Worm (Caenorhabditis elegans): ENCODE measurements around the gene M163.8.

The M163.8 gene

ce11 chrX:14503800-14504550 is 19.0 kb downstream of the M163.8 start, which contains the start of gene M163.1:
Gene M163.1 (minus strand): TSS chrX:14503824.
- TF ChIP-seq sma-9 (GFP tag; optimal IDR thresholded peaks at IDR 0.05) (peak; percentile 6), sma-9 (tag; optimal IDR thresholded peaks at IDR 0.05) (no peak), lsy-2 (tag; optimal IDR thresholded peaks at IDR 0.05) (no peak), F13H6.1 (tag; optimal IDR thresholded peaks at IDR 0.05) (peak; percentile 27), elt-1 (tag; optimal IDR thresholded peaks at IDR 0.05) (no peak), ceh-16 (tag; optimal IDR thresholded peaks at IDR 0.05) (peak; percentile 71), mbf-1 (tag; optimal IDR thresholded peaks at IDR 0.05) (no peak), unc-39 (tag; optimal IDR thresholded peaks at IDR 0.05) (no peak), nhr-25 (tag; optimal IDR thresholded peaks at IDR 0.05) (no peak), fos-1 (tag; optimal IDR thresholded peaks at IDR 0.05) (peak; percentile 39), nhr-21 (tag; optimal IDR thresholded peaks at IDR 0.05) (no peak), peb-1 (tag; optimal IDR thresholded peaks at IDR 0.05) (no peak)

- TF ChIP-seq sma-9 (GFP tag; optimal IDR thresholded peaks at IDR 0.05) (peak; percentile 60), sma-9 (tag; optimal IDR thresholded peaks at IDR 0.05) (no peak), nhr-25 (tag; optimal IDR thresholded peaks at IDR 0.05) (no peak), crh-2 (tag; optimal IDR thresholded peaks at IDR 0.05) (no peak), C34F6.9 (tag; optimal IDR thresholded peaks at IDR 0.05) (no peak), unc-55 (GFP tag; optimal IDR thresholded peaks at IDR 0.05) (no peak), fos-1 (tag; optimal IDR thresholded peaks at IDR 0.05) (peak; percentile 13), sma-3 (GFP tag; optimal IDR thresholded peaks at IDR 0.05) (no peak), Y55F3AM.14 (GFP tag; optimal IDR thresholded peaks at IDR 0.05) (peak; percentile 11)
These were observed 19.6 kb downstream of the M163.8 start for ce11 chrX:14504551-14504902.

ce11 chrX:14505578-14506353 is 20.8 kb downstream of the M163.8 start:
- TF ChIP-seq blmp-1 (tag; optimal IDR thresholded peaks at IDR 0.05; ENCODE audit: insufficient read depth) (peak; percentile 44), nhr-12 (tag; optimal IDR thresholded peaks at IDR 0.05) (no peak), nhr-77 (tag; optimal IDR thresholded peaks at IDR 0.05) (no peak), nhr-129 (tag; optimal IDR thresholded peaks at IDR 0.05) (peak; percentile 66), mbf-1 (tag; optimal IDR thresholded peaks at IDR 0.05) (no peak), R02D3.7 (tag; optimal IDR thresholded peaks at IDR 0.05) (no peak), sma-9 (GFP tag; optimal IDR thresholded peaks at IDR 0.05) (peak; percentile 83), sma-9 (tag; optimal IDR thresholded peaks at IDR 0.05) (peak; percentile 5), fos-1 (tag; optimal IDR thresholded peaks at IDR 0.05) (peak; percentile 92), unc-62 (GFP tag; optimal IDR thresholded peaks at IDR 0.05) (no peak), sma-3 (GFP tag; optimal IDR thresholded peaks at IDR 0.05) (peak; percentile 24), nhr-6 (tag; optimal IDR thresholded peaks at IDR 0.05) (no peak), ztf-4 (tag; optimal IDR thresholded peaks at IDR 0.05) (no peak), lsy-2 (tag; optimal IDR thresholded peaks at IDR 0.05) (peak in 1 of 2 experiments; percentile 30), nhr-23 (tag; optimal IDR thresholded peaks at IDR 0.05) (no peak), zag-1 (tag; optimal IDR thresholded peaks at IDR 0.05) (no peak), F13H6.1 (tag; optimal IDR thresholded peaks at IDR 0.05) (peak; percentile 84), lin-13 (GFP tag; optimal IDR thresholded peaks at IDR 0.05) (no peak), lin-11 (tag; optimal IDR thresholded peaks at IDR 0.05) (no peak), nhr-21 (tag; optimal IDR thresholded peaks at IDR 0.05) (no peak), ZK546.5 (tag; optimal IDR thresholded peaks at IDR 0.05) (no peak), unc-55 (GFP tag; optimal IDR thresholded peaks at IDR 0.05) (no peak), ceh-82 (tag; optimal IDR thresholded peaks at IDR 0.05) (no peak), gmeb-1 (tag; optimal IDR thresholded peaks at IDR 0.05) (peak; percentile 51), peb-1 (tag; optimal IDR thresholded peaks at IDR 0.05) (no peak), nhr-25 (tag; optimal IDR thresholded peaks at IDR 0.05) (peak; percentile 62), Y55F3AM.14 (GFP tag; optimal IDR thresholded peaks at IDR 0.05) (no peak), sem-4 (tag; optimal IDR thresholded peaks at IDR 0.05) (no peak), dmd-4 (tag; optimal IDR thresholded peaks at IDR 0.05) (no peak), crh-2 (tag; optimal IDR thresholded peaks at IDR 0.05) (peak; percentile 20), lin-39 (tag; optimal IDR thresholded peaks at IDR 0.05) (no peak), C34F6.9 (tag; optimal IDR thresholded peaks at IDR 0.05) (peak; percentile 61), nhr-11 (tag; optimal IDR thresholded peaks at IDR 0.05) (no peak), nhr-237 (tag; optimal IDR thresholded peaks at IDR 0.05) (no peak), mab-5 (tag; optimal IDR thresholded peaks at IDR 0.05) (no peak), egl-27 (tag; optimal IDR thresholded peaks at IDR 0.05) (peak; percentile 43)
